Worm (Caenorhabditis elegans) whole organism, L1 larva: ENCODE data around the gene pyk-2.

Experiments
- ceh-82 ChIP-seq, 3 experiments: fragments of 150-350 bp in 1 of 3; sonication (generic microtip) in 2 of 3; optimal IDR thresholded peaks; 2 replicates each; lab custom pipeline; 2014 to 2017; ENCODE audit warnings: missing biosample characterization in 3 of 3, missing genetic modification characterization in 3 of 3
- ces-1 ChIP-seq: fragments of 150-350 bp; optimal IDR thresholded peaks from 2 replicates; lab custom pipeline; 2014; ENCODE audit warnings: missing biosample characterization, missing genetic modification reagents, missing genetic modification characterization
- fkh-10 ChIP-seq: sonication (generic microtip); optimal IDR thresholded peaks from 2 replicates; lab custom pipeline; 2017; ENCODE audit warnings: missing biosample characterization, missing genetic modification reagents, missing genetic modification characterization
- irx-1 ChIP-seq: sonication (generic microtip); optimal IDR thresholded peaks from 2 replicates; lab custom pipeline; 2016; ENCODE audit warnings: missing genetic modification characterization, missing compliant biosample characterization
- mdl-1 ChIP-seq, 2 experiments: fragments of 150-350 bp; optimal IDR thresholded peaks; 2 replicates each; lab custom pipeline; 2014 to 2017; ENCODE audit warnings: missing biosample characterization in 2 of 2, missing genetic modification characterization in 2 of 2, inconsistent platforms in 1 of 2
- nhr-12 ChIP-seq: sonication (generic microtip); optimal IDR thresholded peaks from 2 replicates; lab custom pipeline; 2017; ENCODE audit warnings: missing biosample characterization, missing genetic modification characterization
- nhr-76 ChIP-seq: sonication (generic microtip); optimal IDR thresholded peaks from 2 replicates; lab custom pipeline; 2017; ENCODE audit warnings: missing biosample characterization, missing genetic modification characterization
- nhr-77 ChIP-seq: fragments of 150-350 bp; optimal IDR thresholded peaks from 2 replicates; lab custom pipeline; 2014; ENCODE audit warnings: missing biosample characterization, missing genetic modification characterization

- no peak for TF ChIP-seq nhr-77 (tag; lab: Kevin White, UChicago)
- TF ChIP-seq nhr-76 (tag; lab: Kevin White, UChicago), result no peak
- no peak for TF ChIP-seq fkh-10 (GFP tag; lab: Kevin White, UChicago)
- no peak for TF ChIP-seq ceh-82 (tag; optimal IDR thresholded peaks at IDR 0.05; lab: Kevin White, UChicago)
- TF ChIP-seq nhr-12 (tag; lab: Kevin White, UChicago), result no peak
- no peak for TF ChIP-seq ces-1 (GFP tag; lab: Kevin White, UChicago)
- TF ChIP-seq mdl-1 (tag; optimal IDR thresholded peaks at IDR 0.05; lab: Kevin White, UChicago), result no peak
- no peak for TF ChIP-seq irx-1
These were observed 30.2 kb upstream of the pyk-2 start, which contains the start of gene sdz-13 for ce11 chrIV:10879542-10879941.
